Fruit fly (Drosophila melanogaster) whole organism, embryonic: ENCODE results near the gene CG31926.
A peak's percentile ranks its signal among the peaks of the same experiment; 100 is the strongest.

ENCODE experiments used
- Awh ChIP-seq: fragments of 200-800 bp; sonication (Bioruptor generic); IDR thresholded peaks from 2 replicates; pipeline ENCODE4, ENCODE4 v1.3.6; 2022; ENCODE audit warnings: missing biosample characterization, missing genetic modification characterization
- CG10321 ChIP-seq: fragments of 200-800 bp; sonication (Bioruptor generic); IDR thresholded peaks from 2 replicates; pipeline ENCODE4 v1.3.6; 2022; ENCODE audit warnings: missing biosample characterization, missing genetic modification characterization
- CG10431 ChIP-seq: fragments of 200-800 bp; sonication (Bioruptor generic); optimal IDR thresholded peaks from 3 replicates; lab custom pipeline; 2018; ENCODE audit warnings: missing biosample characterization, mild to moderate bottlenecking, missing genetic modification characterization
- CG10959 ChIP-seq: fragments of 200-800 bp; sonication (Bioruptor generic); IDR thresholded peaks from 2 replicates; pipeline ENCODE4 v1.3.6; 2022; ENCODE audit warnings: missing biosample characterization, missing genetic modification characterization
- CG11093 ChIP-seq: fragments of 200-800 bp; sonication (Bioruptor generic); IDR thresholded peaks from 3 replicates; pipeline ENCODE4 v1.3.6; 2022; ENCODE audit warnings: missing biosample characterization, missing genetic modification characterization
- CG11456 ChIP-seq: fragments of 200-800 bp; sonication (Bioruptor generic); IDR thresholded peaks from 3 replicates; pipeline ENCODE4 v1.3.6; 2022; ENCODE audit warnings: missing biosample characterization, missing genetic modification characterization
- CG12104 ChIP-seq: fragments of 200-800 bp; sonication (Bioruptor generic); optimal IDR thresholded peaks from 3 replicates; lab custom pipeline; 2016; ENCODE audit warnings: missing biosample characterization, missing genetic modification characterization
- CG12219 ChIP-seq: fragments of 200-800 bp; sonication (Bioruptor generic); optimal IDR thresholded peaks from 3 replicates; lab custom pipeline; 2018; ENCODE audit warnings: missing biosample characterization, mild to moderate bottlenecking, missing genetic modification characterization
- CG13123 ChIP-seq: fragments of 200-800 bp; sonication (Bioruptor generic); optimal IDR thresholded peaks from 2 replicates; lab custom pipeline; 2016; ENCODE audit warnings: missing biosample characterization, missing genetic modification characterization
- CG1529 ChIP-seq: fragments of 200-800 bp; sonication (Bioruptor generic); optimal IDR thresholded peaks from 3 replicates; lab custom pipeline; 2018; ENCODE audit warnings: missing biosample characterization, missing genetic modification characterization
- CG18476 ChIP-seq: fragments of 200-800 bp; sonication (Bioruptor generic); optimal IDR thresholded peaks from 2 replicates; lab custom pipeline; 2016; ENCODE audit warnings: missing biosample characterization, mild to moderate bottlenecking, missing genetic modification characterization
- CG31365 ChIP-seq: fragments of 200-800 bp; sonication (Bioruptor generic); optimal IDR thresholded peaks from 2 replicates; lab custom pipeline; 2018; ENCODE audit warnings: missing biosample characterization, mild to moderate bottlenecking, missing genetic modification characterization
- CG3407 ChIP-seq: fragments of 200-800 bp; sonication (Bioruptor generic); optimal IDR thresholded peaks from 2 replicates; lab custom pipeline; 2018; ENCODE audit warnings: missing biosample characterization, mild to moderate bottlenecking, missing genetic modification characterization
- CG34224 ChIP-seq: fragments of 200-800 bp; sonication (Bioruptor generic); IDR thresholded peaks from 3 replicates; pipeline ENCODE4 v1.3.6; 2022; ENCODE audit warnings: missing biosample characterization, missing genetic modification characterization; ENCODE audit not compliant: partially characterized antibody
- CG5180 ChIP-seq: fragments of 200-800 bp; sonication (Bioruptor generic); optimal IDR thresholded peaks from 3 replicates; lab custom pipeline; 2017; ENCODE audit warnings: missing biosample characterization, missing genetic modification characterization, mild to moderate bottlenecking, moderate library complexity, missing genetic modification reagents
- CG5953 ChIP-seq: fragments of 200-800 bp; sonication (Bioruptor generic); IDR thresholded peaks from 2 replicates; pipeline ENCODE4 v1.3.6; 2022; ENCODE audit warnings: missing biosample characterization, missing genetic modification characterization
- CG6254 ChIP-seq: fragments of 200-800 bp; sonication (Bioruptor generic); optimal IDR thresholded peaks from 3 replicates; lab custom pipeline; 2017; ENCODE audit warnings: mild to moderate bottlenecking, missing biosample characterization, missing genetic modification reagents, missing genetic modification characterization
- CG8281 ChIP-seq: fragments of 200-800 bp; sonication (Bioruptor generic); optimal IDR thresholded peaks from 2 replicates; lab custom pipeline; 2018; ENCODE audit warnings: missing biosample characterization, mild to moderate bottlenecking, missing genetic modification characterization, moderate library complexity
- CG9932 ChIP-seq: fragments of 200-800 bp; sonication (Bioruptor generic); IDR thresholded peaks from 2 replicates; pipeline ENCODE4 v1.3.6; 2022; ENCODE audit warnings: missing biosample characterization, missing genetic modification characterization
- Elba2 ChIP-seq: fragments of 200-800 bp; sonication (Bioruptor generic); optimal IDR thresholded peaks from 3 replicates; lab custom pipeline; 2016; ENCODE audit warnings: missing biosample characterization, missing genetic modification characterization
- Fer2 ChIP-seq: fragments of 200-800 bp; sonication (Bioruptor generic); optimal IDR thresholded peaks from 2 replicates; lab custom pipeline; 2018; ENCODE audit warnings: missing biosample characterization, mild to moderate bottlenecking, missing genetic modification characterization, moderate library complexity
- Fer3 ChIP-seq: fragments of 200-800 bp; sonication (Bioruptor generic); optimal IDR thresholded peaks from 2 replicates; lab custom pipeline; 2018; ENCODE audit warnings: missing biosample characterization, mild to moderate bottlenecking, missing genetic modification characterization, moderate library complexity
- Gsc ChIP-seq: fragments of 200-800 bp; sonication (Bioruptor generic); IDR thresholded peaks from 2 replicates; pipeline ENCODE4 v1.3.6; 2022; ENCODE audit warnings: missing biosample characterization, missing genetic modification characterization
- HLH3B ChIP-seq: fragments of 200-800 bp; sonication (Bioruptor generic); IDR thresholded peaks from 2 replicates; pipeline ENCODE4 v1.3.6; 2022; ENCODE audit warnings: missing biosample characterization, missing genetic modification characterization
- Hsf ChIP-seq: fragments of 200-800 bp; sonication (Bioruptor generic); optimal IDR thresholded peaks from 3 replicates; lab custom pipeline; 2016; ENCODE audit warnings: missing biosample characterization, missing genetic modification characterization
- Med ChIP-seq: fragments of 200-800 bp; sonication (Bioruptor generic); peaks from one replicate; lab custom pipeline; 2016; ENCODE audit warnings: missing biosample characterization, missing genetic modification characterization, mild to moderate bottlenecking, inconsistent platforms, moderate library complexity
- Neu2 ChIP-seq: fragments of 200-800 bp; sonication (Bioruptor generic); optimal IDR thresholded peaks from 3 replicates; lab custom pipeline; 2016; ENCODE audit warnings: missing biosample characterization, missing genetic modification characterization, borderline replicate concordance
- Nf-YA ChIP-seq: fragments of 200-800 bp; sonication (Bioruptor generic); IDR thresholded peaks from 2 replicates; pipeline ENCODE4 v1.3.6; 2022; ENCODE audit warnings: missing biosample characterization, missing genetic modification characterization
- Oaz ChIP-seq: fragments of 200-800 bp; sonication (Bioruptor generic); IDR thresholded peaks from 2 replicates; pipeline ENCODE4 v1.3.6; 2022; ENCODE audit warnings: missing biosample characterization, missing genetic modification characterization
- Xbp1 ChIP-seq: fragments of 200-800 bp; sonication (Bioruptor generic); optimal IDR thresholded peaks from 3 replicates; lab custom pipeline; 2016; ENCODE audit warnings: missing biosample characterization, mild to moderate bottlenecking, missing genetic modification characterization
- btn ChIP-seq: fragments of 200-800 bp; sonication (Bioruptor generic); optimal IDR thresholded peaks from 2 replicates; lab custom pipeline; 2016; ENCODE audit warnings: missing biosample characterization, missing genetic modification characterization
- cg ChIP-seq: fragments of 200-800 bp; sonication (Bioruptor generic); optimal IDR thresholded peaks from 3 replicates; lab custom pipeline; 2019; ENCODE audit warnings: missing biosample characterization, mild to moderate bottlenecking, missing genetic modification characterization, moderate library complexity
- chif ChIP-seq, 2 experiments: fragments of 200-800 bp; sonication (Bioruptor generic); optimal IDR thresholded peaks; 3 replicates each; lab custom pipeline; 2016; ENCODE audit warnings: missing biosample characterization in 2 of 2, missing genetic modification characterization in 2 of 2
- danr ChIP-seq: fragments of 200-800 bp; sonication (Bioruptor generic); IDR thresholded peaks from 2 replicates; pipeline ENCODE4 v1.3.6; 2022; ENCODE audit warnings: missing biosample characterization, missing genetic modification characterization
- dmrt11E ChIP-seq: fragments of 200-800 bp; sonication (Bioruptor generic); optimal IDR thresholded peaks from 3 replicates; lab custom pipeline; 2018; ENCODE audit warnings: missing biosample characterization, mild to moderate bottlenecking, missing genetic modification characterization, moderate library complexity
- fd64A ChIP-seq: fragments of 200-800 bp; sonication (Bioruptor generic); optimal IDR thresholded peaks from 3 replicates; lab custom pipeline; 2018; ENCODE audit warnings: missing biosample characterization, mild to moderate bottlenecking, missing genetic modification characterization
- fd96Cb ChIP-seq: fragments of 200-800 bp; sonication (Bioruptor generic); optimal IDR thresholded peaks from 2 replicates; lab custom pipeline; 2018; ENCODE audit warnings: missing biosample characterization, mild to moderate bottlenecking, missing genetic modification characterization, moderate library complexity
- gcm ChIP-seq: fragments of 200-800 bp; sonication (Bioruptor generic); optimal IDR thresholded peaks from 2 replicates; lab custom pipeline; 2019; ENCODE audit warnings: missing biosample characterization, mild to moderate bottlenecking, missing genetic modification characterization, moderate library complexity
- hb ChIP-seq: fragments of 200-800 bp; sonication (Bioruptor generic); IDR thresholded peaks from 3 replicates; pipeline ENCODE4 v1.3.6; 2022; ENCODE audit warnings: missing biosample characterization, missing genetic modification characterization; ENCODE audit not compliant: partially characterized antibody
- ken ChIP-seq: fragments of 200-800 bp; sonication (Bioruptor generic); IDR thresholded peaks from 3 replicates; pipeline ENCODE4 v1.3.6; 2022; ENCODE audit warnings: missing biosample characterization, missing genetic modification characterization
- nmo ChIP-seq: fragments of 200-800 bp; sonication (Bioruptor generic); optimal IDR thresholded peaks from 2 replicates; lab custom pipeline; 2018; ENCODE audit warnings: missing biosample characterization, mild to moderate bottlenecking, missing genetic modification characterization, moderate library complexity
- pan ChIP-seq, 4 experiments: fragments of >200 bp in 3 of 4; fragments of 200-800 bp in 1 of 4; sonication (Bioruptor generic) in 1 of 4; optimal IDR thresholded peaks in 3 of 4; IDR thresholded peaks in 1 of 4; 2 replicates each; pipeline versions ENCODE4 v1.3.6 to Lab custom; 2017 to 2022; ENCODE audit warnings: missing biosample characterization in 2 of 4, missing genetic modification characterization in 2 of 4, mixed read lengths in 1 of 4
- sens ChIP-seq: fragments of 200-800 bp; sonication (Bioruptor generic); peaks from one replicate; lab custom pipeline; 2016; ENCODE audit warnings: missing biosample characterization, missing genetic modification characterization
- shn ChIP-seq: fragments of 200-800 bp; sonication (Bioruptor generic); optimal IDR thresholded peaks from 3 replicates; lab custom pipeline; 2016; ENCODE audit warnings: missing biosample characterization, missing genetic modification characterization
- sim ChIP-seq: fragments of 200-800 bp; sonication (Bioruptor generic); IDR thresholded peaks from 2 replicates; pipeline ENCODE4 v1.3.6; 2022; ENCODE audit warnings: missing biosample characterization, missing genetic modification characterization
- tgo ChIP-seq: fragments of 200-800 bp; sonication (Bioruptor generic); IDR thresholded peaks from 3 replicates; pipeline ENCODE4 v1.3.6; 2022; ENCODE audit warnings: missing biosample characterization, missing genetic modification characterization
- toy ChIP-seq: fragments of 200-800 bp; sonication (Bioruptor generic); IDR thresholded peaks from 2 replicates; pipeline ENCODE4 v1.3.6; 2022; ENCODE audit warnings: missing biosample characterization, missing genetic modification characterization
- ttk ChIP-seq: fragments of 200-800 bp; sonication (Bioruptor generic); IDR thresholded peaks from 2 replicates; pipeline ENCODE4 v2.1.2; 2022; ENCODE audit warnings: missing biosample characterization, missing genetic modification characterization
- wor ChIP-seq: fragments of 200-800 bp; sonication (Bioruptor generic); IDR thresholded peaks from 2 replicates; pipeline ENCODE4 v1.3.6; 2022; ENCODE audit warnings: missing biosample characterization, missing genetic modification characterization
- zen2 ChIP-seq: fragments of 200-800 bp; sonication (Bioruptor generic); IDR thresholded peaks from 3 replicates; pipeline ENCODE4 v1.3.6; 2022; ENCODE audit warnings: missing biosample characterization, missing genetic modification characterization; ENCODE audit not compliant: partially characterized antibody

Gene CG31926

dm6 chr2L:1456305-1456704 lies 39.0 kb upstream of the CG31926 start (continued):
- TF ChIP-seq CG3407 (GFP tag; lab: Kevin White, UChicago) = no peak
- no peak for TF ChIP-seq danr (GFP tag; lab: Robert Waterston, UW)
- TF ChIP-seq CG12104 = no peak
- no peak for TF ChIP-seq CG31365
- peak; percentile 43; the same call in 1 of the 3 replicates for TF ChIP-seq ken
- peak; percentile 87 for TF ChIP-seq CG10959 (GFP tag; lab: Robert Waterston, UW)
- TF ChIP-seq sens (GFP tag; lab: Kevin White, UChicago) = peak; percentile 87
- peak; percentile 3 for TF ChIP-seq CG8281 (tag; lab: Kevin White, UChicago)
- TF ChIP-seq CG10431 = no peak
- no peak for TF ChIP-seq ttk (GFP tag; lab: Robert Waterston, UW)
- TF ChIP-seq CG6254 = peak; percentile 74
- TF ChIP-seq CG10321 = no peak
- no peak for TF ChIP-seq shn (GFP tag; lab: Kevin White, UChicago)
- peak; percentile 80 for TF ChIP-seq fd96Cb (tag; lab: Kevin White, UChicago)
- TF ChIP-seq CG5180 (GFP tag; lab: Kevin White, UChicago) = peak; percentile 18
- TF ChIP-seq Fer2 (tag; lab: Kevin White, UChicago) = no peak
- TF ChIP-seq wor (GFP tag; lab: Robert Waterston, UW) = peak; percentile 14; the same call in 1 of the 2 replicates
- peak; percentile 68 for TF ChIP-seq nmo (GFP tag; lab: Kevin White, UChicago)
- TF ChIP-seq Oaz (GFP tag; lab: Robert Waterston, UW) = no peak
- TF ChIP-seq sim (GFP tag; lab: Robert Waterston, UW) = peak; percentile 44; the same call in 1 of the 2 replicates
- TF ChIP-seq CG13123 (GFP tag; lab: Kevin White, UChicago) = peak; percentile 15
- no peak for TF ChIP-seq btn
- TF ChIP-seq dmrt11E (tag; lab: Kevin White, UChicago) = peak; percentile 91
- no peak for TF ChIP-seq zen2 (GFP tag; lab: Robert Waterston, UW)
- TF ChIP-seq gcm (GFP tag; lab: Kevin White, UChicago) = peak; percentile 35
- peak; percentile 11 for TF ChIP-seq Hsf
- TF ChIP-seq CG5953 = 0 out of 2 replicates have a peak, but pooled peaks have one; percentile 9
- peak; percentile 16; the same call in 1 of the 2 replicates for TF ChIP-seq Nf-YA (GFP tag; lab: Robert Waterston, UW)
- peak; percentile 14 for TF ChIP-seq Xbp1 (GFP tag; lab: Kevin White, UChicago)
- TF ChIP-seq CG18476 = peak; percentile 2
- TF ChIP-seq Med (GFP tag; lab: Kevin White, UChicago) = peak; percentile 63
- no peak for TF ChIP-seq Elba2 (GFP tag; lab: Kevin White, UChicago)
- peak; percentile 45 for TF ChIP-seq CG1529 (GFP tag; lab: Kevin White, UChicago)
- TF ChIP-seq Neu2 = no peak
- TF ChIP-seq CG11093 (GFP tag; lab: Robert Waterston, UW) = peak; percentile 50; the same call in 1 of the 3 replicates
- TF ChIP-seq toy (GFP tag; lab: Robert Waterston, UW) = no peak
- peak; percentile 27 for TF ChIP-seq CG12219 (GFP tag; lab: Kevin White, UChicago)
- TF ChIP-seq chif (GFP tag; optimal IDR thresholded peaks at IDR 0.05; lab: Kevin White, UChicago) = peak; percentile 47 to 52
- no peak for TF ChIP-seq fd64A (GFP tag; lab: Kevin White, UChicago)
- TF ChIP-seq CG11456 (GFP tag; lab: Robert Waterston, UW) = no peak
- 0 out of 2 replicates have a peak, but pooled peaks have one; percentile 28 for TF ChIP-seq Gsc
- no peak for TF ChIP-seq Fer3 (tag; lab: Kevin White, UChicago)
- peak in 1 of 2 experiments; percentile 38 for TF ChIP-seq pan (optimal IDR thresholded peaks at IDR 0.05; lab: Kevin White, UChicago)
- no peak for TF ChIP-seq pan (GFP tag; optimal IDR thresholded peaks at IDR 0.05 in 1 of 2, IDR thresholded peaks at IDR 0.05 in 1 of 2)
- TF ChIP-seq tgo (GFP tag; lab: Robert Waterston, UW) = peak; percentile 44; the same call in 1 of the 3 replicates
- TF ChIP-seq hb = no peak
- no peak for TF ChIP-seq CG9932 (GFP tag; lab: Robert Waterston, UW)
- peak; percentile 69; the same call in 1 of the 2 replicates for TF ChIP-seq Awh
- TF ChIP-seq HLH3B (GFP tag; lab: Robert Waterston, UW) = 0 out of 2 replicates have a peak, but pooled peaks have one; percentile 36
- no peak for TF ChIP-seq CG34224 (GFP tag; lab: Robert Waterston, UW)
- no peak for TF ChIP-seq cg (GFP tag; lab: Kevin White, UChicago)
